Worm (Caenorhabditis elegans): ENCODE data around the gene grl-30.

The grl-30 gene

DNA sequence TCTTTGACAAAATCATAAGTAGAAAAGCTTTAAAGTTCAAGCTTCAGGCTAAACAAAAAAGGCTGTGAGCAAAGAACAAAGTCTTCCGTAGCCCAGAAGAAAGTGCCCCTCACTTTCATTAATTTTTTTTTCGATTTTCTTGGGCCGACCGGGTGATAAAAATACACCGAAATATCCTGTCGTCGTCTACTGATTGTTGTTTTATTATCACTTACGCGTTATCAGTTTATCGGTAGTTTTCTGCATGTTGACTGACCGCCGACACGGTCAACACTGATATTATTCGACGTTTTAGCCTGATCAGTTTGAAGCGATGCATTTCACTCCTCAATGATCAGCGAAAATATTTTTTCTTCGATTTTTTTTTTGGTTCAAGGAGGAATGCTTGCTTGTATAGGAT, 24.3 kb downstream of the grl-30 start:
- TF ChIP-seq fos-1 (tag; optimal IDR thresholded peaks at IDR 0.05) (peak; percentile 51), unc-55 (GFP tag; optimal IDR thresholded peaks at IDR 0.05) (no peak), elt-3 (tag; optimal IDR thresholded peaks at IDR 0.05) (no peak)

DNA sequence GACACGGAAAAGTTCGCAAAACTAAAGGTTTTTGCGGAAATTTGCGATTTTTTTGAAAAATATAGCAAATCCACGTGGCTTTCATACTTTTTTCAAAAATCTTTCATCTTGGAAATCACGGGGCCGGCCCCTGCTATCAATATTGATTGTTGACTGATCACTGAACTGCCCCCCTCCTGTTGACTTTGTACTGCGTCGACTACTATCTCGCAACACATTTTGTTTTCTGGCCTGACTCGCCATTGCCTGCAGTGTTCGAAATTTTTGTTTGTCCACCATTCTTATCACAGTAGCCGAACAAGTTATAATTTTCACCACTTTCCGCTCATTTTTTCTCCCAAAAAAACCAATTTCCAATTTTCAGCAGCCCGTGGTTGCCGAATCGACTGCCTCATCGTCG, 24.9 kb downstream of the grl-30 start:
- TF ChIP-seq nhr-129 (tag; optimal IDR thresholded peaks at IDR 0.05) (peak; percentile 11), nhr-237 (tag; optimal IDR thresholded peaks at IDR 0.05) (no peak)

DNA sequence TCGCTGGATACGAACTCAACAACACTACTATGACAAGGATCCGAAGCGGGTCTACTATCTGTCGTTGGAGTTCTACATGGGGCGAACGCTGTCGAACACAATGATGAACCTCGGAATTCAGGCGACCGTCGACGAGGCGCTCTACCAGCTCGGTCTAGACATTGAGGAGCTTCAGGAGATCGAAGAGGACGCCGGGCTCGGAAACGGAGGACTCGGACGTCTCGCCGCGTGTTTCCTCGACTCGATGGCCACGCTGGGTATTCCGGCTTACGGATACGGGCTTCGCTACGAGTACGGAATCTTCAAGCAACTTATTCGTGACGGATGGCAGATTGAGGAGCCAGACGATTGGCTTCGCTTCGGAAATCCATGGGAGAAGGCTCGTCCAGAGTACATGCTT, 25.6 kb downstream of the grl-30 start:
- TF ChIP-seq lin-13 (GFP tag; optimal IDR thresholded peaks at IDR 0.05) (no peak), ztf-4 (tag; optimal IDR thresholded peaks at IDR 0.05) (no peak), nhr-6 (tag; optimal IDR thresholded peaks at IDR 0.05) (no peak), skn-1 (tag; optimal IDR thresholded peaks at IDR 0.05) (no peak), unc-39 (tag; optimal IDR thresholded peaks at IDR 0.05) (no peak), elt-3 (tag; optimal IDR thresholded peaks at IDR 0.05) (no peak), lin-11 (tag; optimal IDR thresholded peaks at IDR 0.05) (no peak), fos-1 (tag; optimal IDR thresholded peaks at IDR 0.05) (no peak)

ce11 chrV:3582086-3582485, 26.0 kb downstream of the grl-30 start:
- TF ChIP-seq sma-9 (GFP tag; optimal IDR thresholded peaks at IDR 0.05) (peak; percentile 21), sma-9 (tag; optimal IDR thresholded peaks at IDR 0.05) (no peak), ceh-16 (tag; optimal IDR thresholded peaks at IDR 0.05) (no peak)

DNA sequence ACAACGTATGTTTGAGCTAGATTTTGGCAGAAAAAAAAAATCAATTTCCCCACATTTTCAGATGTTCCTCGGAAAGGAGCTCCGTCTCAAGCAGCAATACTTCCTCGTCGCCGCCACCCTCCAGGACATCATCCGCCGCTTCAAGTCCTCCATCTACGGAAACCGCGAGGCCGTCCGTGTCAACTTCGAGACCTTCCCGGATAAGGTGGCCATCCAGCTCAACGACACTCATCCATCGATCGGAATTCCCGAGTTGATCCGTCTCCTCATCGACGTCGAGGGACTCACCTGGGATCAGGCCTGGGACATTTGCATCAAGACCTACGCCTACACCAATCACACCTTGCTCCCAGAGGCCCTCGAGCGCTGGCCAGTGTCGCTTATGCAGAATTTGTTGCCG, 26.6 kb downstream of the grl-30 start:
- TF ChIP-seq alr-1 (tag; optimal IDR thresholded peaks at IDR 0.05) (no peak), unc-39 (tag; optimal IDR thresholded peaks at IDR 0.05) (no peak), ama-1 (optimal IDR thresholded peaks at IDR 0.05) (no peak), nhr-23 (tag; optimal IDR thresholded peaks at IDR 0.05) (no peak), unc-62 (GFP tag; optimal IDR thresholded peaks at IDR 0.05) (no peak)

DNA sequence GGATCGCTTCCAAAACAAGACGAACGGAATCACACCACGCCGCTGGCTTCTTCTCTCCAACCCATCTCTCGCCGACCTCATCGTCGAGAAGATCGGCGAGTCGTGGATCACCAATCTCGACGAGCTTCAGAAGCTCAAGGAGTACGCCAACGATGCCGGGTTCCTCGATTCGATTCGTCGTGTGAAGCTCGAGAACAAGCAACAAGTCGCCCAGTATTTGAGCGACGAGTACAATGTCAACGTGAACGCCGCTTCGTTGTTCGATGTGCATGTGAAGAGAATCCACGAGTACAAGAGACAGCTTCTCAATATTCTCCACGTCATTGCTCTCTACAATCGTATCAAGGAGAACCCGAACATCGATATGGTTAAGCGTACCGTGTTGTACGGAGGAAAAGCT, 27.5 kb downstream of the grl-30 start:
- TF ChIP-seq crh-2 (tag; optimal IDR thresholded peaks at IDR 0.05), result no peak
- no peak for TF ChIP-seq ZK546.5 (tag; optimal IDR thresholded peaks at IDR 0.05)

DNA sequence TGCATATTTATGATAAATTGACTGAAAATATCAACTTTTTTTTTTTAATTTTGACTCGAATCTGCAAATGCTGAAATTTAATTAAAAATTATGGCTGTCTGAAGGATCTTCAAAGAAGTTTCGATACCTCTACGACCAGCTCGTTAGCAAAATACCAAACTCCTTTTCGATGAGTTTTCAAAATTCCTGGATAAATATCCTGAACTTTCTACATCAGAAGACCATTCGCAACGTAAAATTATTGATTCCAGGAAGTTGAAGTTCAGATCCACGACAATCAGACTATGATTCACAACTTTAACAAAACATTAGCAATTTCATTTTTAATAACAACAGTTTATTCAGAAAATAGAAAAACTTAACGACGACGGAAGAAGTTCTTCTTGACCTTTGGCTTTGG, 28.9 kb downstream of the grl-30 start:
- TF ChIP-seq ztf-1 (GFP tag; conservative IDR thresholded peaks at IDR 0.05) (no peak), aly-2 (tag; optimal IDR thresholded peaks at IDR 0.05) (no peak), unc-39 (tag; optimal IDR thresholded peaks at IDR 0.05) (no peak), sma-3 (GFP tag; optimal IDR thresholded peaks at IDR 0.05) (no peak), nhr-25 (tag; optimal IDR thresholded peaks at IDR 0.05) (no peak), nhr-237 (tag; optimal IDR thresholded peaks at IDR 0.05) (no peak), sma-9 (GFP tag; optimal IDR thresholded peaks at IDR 0.05) (no peak), sma-9 (tag; optimal IDR thresholded peaks at IDR 0.05) (no peak), crh-2 (tag; optimal IDR thresholded peaks at IDR 0.05) (no peak), skn-1 (tag; optimal IDR thresholded peaks at IDR 0.05) (no peak), mbf-1 (tag; optimal IDR thresholded peaks at IDR 0.05) (no peak), nhr-23 (tag; optimal IDR thresholded peaks at IDR 0.05) (no peak), lin-13 (GFP tag; optimal IDR thresholded peaks at IDR 0.05) (no peak), nhr-6 (tag; optimal IDR thresholded peaks at IDR 0.05) (no peak), nhr-129 (tag; optimal IDR thresholded peaks at IDR 0.05) (no peak), sem-4 (tag; optimal IDR thresholded peaks at IDR 0.05) (no peak), gmeb-1 (tag; optimal IDR thresholded peaks at IDR 0.05) (no peak), dmd-4 (tag; optimal IDR thresholded peaks at IDR 0.05) (no peak)

- TF ChIP-seq nhr-129 (tag; optimal IDR thresholded peaks at IDR 0.05) (peak; percentile 34), unc-55 (GFP tag; optimal IDR thresholded peaks at IDR 0.05) (peak; percentile 42), ceh-16 (tag; optimal IDR thresholded peaks at IDR 0.05) (no peak), C34F6.9 (tag; optimal IDR thresholded peaks at IDR 0.05) (peak; percentile 40), egl-27 (tag; optimal IDR thresholded peaks at IDR 0.05) (no peak), sma-9 (GFP tag; optimal IDR thresholded peaks at IDR 0.05) (peak; percentile 6), sma-9 (tag; optimal IDR thresholded peaks at IDR 0.05) (no peak), peb-1 (tag; optimal IDR thresholded peaks at IDR 0.05) (no peak), sem-4 (tag; optimal IDR thresholded peaks at IDR 0.05) (no peak), lsy-2 (tag; optimal IDR thresholded peaks at IDR 0.05) (peak in 1 of 2 experiments; percentile 27)
These were observed 30.1 kb downstream of the grl-30 start, which contains the start of the genes rpl-11.1 and T22F3.2 for ce11 chrV:3586014-3586689. Gene rpl-11.1, minus strand, starts transcription at chrV:3586064. Gene T22F3.2, plus strand, starts transcription at chrV:3586639.
